Worm (Caenorhabditis elegans) whole organism, midembryonic: Measurements from ENCODE around the gene F31E3.6.

ENCODE experiments used
- T22C8.4 ChIP-seq: fragments of 200-800 bp; sonication (Bioruptor generic); IDR thresholded peaks from 2 replicates; pipeline ENCODE4 v1.3.6; 2022; ENCODE audit warnings: missing genetic modification characterization, missing compliant biosample characterization
- cog-1 ChIP-seq: sonication (generic microtip); optimal IDR thresholded peaks from 2 replicates; lab custom pipeline; 2016; ENCODE audit warnings: missing genetic modification characterization, missing compliant biosample characterization
- flt-1 ChIP-seq: fragments of 200-800 bp; sonication (Bioruptor generic); IDR thresholded peaks from 2 replicates; pipeline ENCODE4 v1.3.6; 2022; ENCODE audit warnings: missing genetic modification characterization, missing compliant biosample characterization
- klf-2 ChIP-seq: fragments of 200-800 bp; sonication (Bioruptor generic); conservative IDR thresholded peaks from 2 replicates; pipeline ENCODE4 v1.3.6; 2022; ENCODE audit warnings: missing genetic modification reagents, missing genetic modification characterization, missing compliant biosample characterization
- med-1 ChIP-seq: sonication (generic microtip); optimal IDR thresholded peaks from 2 replicates; lab custom pipeline; 2017; ENCODE audit warnings: missing genetic modification characterization, mild to moderate bottlenecking, missing compliant biosample characterization, antibody characterized with exemption, missing genetic modification reagents; ENCODE audit not compliant: insufficient read depth
- ref-1 ChIP-seq: fragments of 200-800 bp; sonication (Bioruptor generic); conservative IDR thresholded peaks from 2 replicates; pipeline ENCODE4 v1.3.6; 2022; ENCODE audit warnings: missing genetic modification reagents, missing genetic modification characterization, missing compliant biosample characterization
- tab-1 ChIP-seq: fragments of 200-800 bp; sonication (Bioruptor generic); IDR thresholded peaks from 2 replicates; pipeline ENCODE4 v1.3.6; 2022; ENCODE audit warnings: missing genetic modification characterization, missing compliant biosample characterization
- ztf-23 ChIP-seq: fragments of 200-800 bp; sonication (Bioruptor generic); IDR thresholded peaks from 2 replicates; pipeline ENCODE4 v1.3.6; 2022; ENCODE audit warnings: missing genetic modification reagents, missing genetic modification characterization, missing compliant biosample characterization
- ztf-29 ChIP-seq: fragments of 200-800 bp; sonication (Bioruptor generic); IDR thresholded peaks from 2 replicates; pipeline ENCODE4 v1.3.6; 2022; ENCODE audit warnings: missing genetic modification reagents, missing genetic modification characterization, missing compliant biosample characterization

Gene F31E3.6

ce11 chrIII:7021156-7021637 lies 39.3 kb downstream of the F31E3.6 start, which contains the start of gene rfl-1:
Gene rfl-1 (plus strand): TSS chrIII:7021206.
- TF ChIP-seq cog-1 (tag; lab: Kevin White, UChicago), result no peak
- TF ChIP-seq T22C8.4, result no peak
- TF ChIP-seq med-1 (GFP tag; lab: Kevin White, UChicago), result no peak
- no peak for TF ChIP-seq tab-1 (GFP tag; lab: Robert Waterston, UW)
- TF ChIP-seq ref-1 (GFP tag; lab: Robert Waterston, UW), result no peak
- no peak for TF ChIP-seq flt-1
- TF ChIP-seq ztf-29 (GFP tag; lab: Robert Waterston, UW), result no peak
- no peak for TF ChIP-seq ztf-23 (GFP tag; lab: Robert Waterston, UW)
- no peak for TF ChIP-seq klf-2

DNA sequence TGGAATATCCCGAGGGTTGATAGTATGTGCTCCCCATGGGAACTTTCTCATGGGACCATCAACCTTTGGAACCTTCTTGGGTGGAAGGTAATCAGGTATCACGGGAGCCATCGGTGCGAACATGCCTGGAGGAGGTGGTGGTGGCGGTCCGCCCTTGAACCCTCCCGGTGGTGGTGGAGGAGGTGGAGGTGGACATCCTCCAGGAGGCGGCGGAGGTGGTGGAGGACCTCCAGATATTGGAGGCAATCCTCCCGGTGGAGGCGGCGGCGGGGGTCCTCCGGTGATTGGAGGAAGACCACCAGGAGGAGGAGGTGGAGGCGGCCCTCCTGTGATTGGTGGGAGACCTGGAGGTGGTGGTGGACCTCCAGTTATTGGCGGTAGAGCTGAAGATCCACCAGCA lies 44.0 kb downstream of the F31E3.6 start:
- no peak for TF ChIP-seq med-1 (GFP tag; lab: Kevin White, UChicago)
- TF ChIP-seq flt-1, result no peak; the same call in 1 of the 2 replicates
- no peak for TF ChIP-seq klf-2
- TF ChIP-seq ref-1 (GFP tag; lab: Robert Waterston, UW), result no peak
- TF ChIP-seq ztf-23 (GFP tag; lab: Robert Waterston, UW), result no peak
- TF ChIP-seq T22C8.4, result no peak
- no peak for TF ChIP-seq tab-1 (GFP tag; lab: Robert Waterston, UW)
- TF ChIP-seq ztf-29 (GFP tag; lab: Robert Waterston, UW), result no peak
- TF ChIP-seq cog-1 (tag; lab: Kevin White, UChicago), result no peak

ce11 chrIII:7029105-7029504 lies 47.2 kb downstream of the F31E3.6 start, which contains the start of gene cyk-1:
Gene cyk-1 (minus strand): TSS chrIII:7029205.
- no peak for TF ChIP-seq flt-1
- no peak for TF ChIP-seq tab-1 (GFP tag; lab: Robert Waterston, UW)
- no peak for TF ChIP-seq ref-1 (GFP tag; lab: Robert Waterston, UW)
- TF ChIP-seq med-1 (GFP tag; lab: Kevin White, UChicago), result no peak
- TF ChIP-seq T22C8.4, result no peak
- TF ChIP-seq cog-1 (tag; lab: Kevin White, UChicago), result no peak
- no peak for TF ChIP-seq ztf-23 (GFP tag; lab: Robert Waterston, UW)
- no peak for TF ChIP-seq ztf-29 (GFP tag; lab: Robert Waterston, UW)
- TF ChIP-seq klf-2, result no peak

DNA sequence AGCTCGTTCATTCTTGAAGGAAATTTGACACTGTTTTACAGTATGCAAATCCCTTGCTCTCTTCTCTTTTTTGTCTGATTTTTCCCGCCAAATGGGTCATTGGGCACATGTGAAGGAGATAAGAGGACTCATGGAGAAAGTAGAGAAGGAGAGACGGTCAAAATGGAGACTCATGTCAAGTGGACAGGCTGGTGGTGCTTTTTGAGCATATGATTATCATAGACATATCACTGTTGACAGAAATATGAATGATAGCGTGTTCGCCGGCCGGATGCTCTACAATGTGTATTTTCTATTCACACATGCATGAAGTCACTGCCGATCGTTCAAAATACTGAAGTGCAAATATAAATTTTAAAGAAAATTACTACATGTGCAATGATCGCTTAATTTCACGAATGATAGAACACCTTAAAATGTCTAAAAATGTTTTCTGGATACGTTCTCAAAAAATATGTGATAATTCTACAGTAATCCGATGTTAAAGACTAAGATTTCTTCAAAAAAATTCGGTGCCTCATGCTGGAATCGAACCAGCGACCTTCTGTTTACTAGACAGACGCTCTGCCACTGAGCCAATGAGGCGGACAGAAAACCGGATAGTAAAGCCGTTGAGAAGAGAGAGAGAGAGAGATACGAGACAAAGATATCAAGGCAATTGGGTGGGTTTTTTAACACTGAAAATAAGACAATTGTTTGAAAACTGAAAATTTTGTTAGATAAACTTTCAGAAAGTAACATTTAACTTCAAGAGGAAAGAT lies 48.3 kb downstream of the F31E3.6 start:
- TF ChIP-seq flt-1 (peak; percentile 80), ztf-29 (GFP tag; lab: Robert Waterston, UW) (peak; percentile 38; the same call in 1 of the 2 replicates), ref-1 (GFP tag; lab: Robert Waterston, UW) (0 out of 2 replicates have a peak, but pooled peaks have one; percentile 31), T22C8.4 (peak; percentile 55; the same call in 1 of the 2 replicates), tab-1 (GFP tag; lab: Robert Waterston, UW) (peak; percentile 76; the same call in 1 of the 2 replicates), cog-1 (tag; lab: Kevin White, UChicago) (no peak), med-1 (GFP tag; lab: Kevin White, UChicago) (no peak), ztf-23 (GFP tag; lab: Robert Waterston, UW) (0 out of 2 replicates have a peak, but pooled peaks have one; percentile 11), klf-2 (no peak)

DNA sequence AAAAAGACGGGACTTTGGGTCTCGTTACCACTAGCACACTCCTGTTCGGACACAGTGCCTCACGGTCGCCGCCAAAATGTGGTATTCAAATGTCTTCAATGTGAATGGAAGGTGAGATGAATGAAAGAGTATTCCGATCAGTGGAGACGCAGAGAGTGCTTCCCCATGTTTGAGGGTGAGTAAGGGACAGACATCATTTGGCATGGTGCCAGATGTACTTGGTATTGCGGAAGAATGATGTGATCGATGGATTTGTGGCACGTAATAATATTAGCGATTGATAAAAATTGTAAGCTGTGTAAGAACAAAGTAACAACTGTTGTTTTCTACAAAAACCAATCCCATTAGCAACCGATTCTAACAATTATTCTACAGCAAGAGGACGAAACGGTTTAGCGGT lies 50.2 kb downstream of the F31E3.6 start:
- no peak for TF ChIP-seq cog-1 (tag; lab: Kevin White, UChicago)
- no peak for TF ChIP-seq klf-2
